Worm (Caenorhabditis elegans): ENCODE measurements around the gene C30H6.5.

Gene C30H6.5

DNA sequence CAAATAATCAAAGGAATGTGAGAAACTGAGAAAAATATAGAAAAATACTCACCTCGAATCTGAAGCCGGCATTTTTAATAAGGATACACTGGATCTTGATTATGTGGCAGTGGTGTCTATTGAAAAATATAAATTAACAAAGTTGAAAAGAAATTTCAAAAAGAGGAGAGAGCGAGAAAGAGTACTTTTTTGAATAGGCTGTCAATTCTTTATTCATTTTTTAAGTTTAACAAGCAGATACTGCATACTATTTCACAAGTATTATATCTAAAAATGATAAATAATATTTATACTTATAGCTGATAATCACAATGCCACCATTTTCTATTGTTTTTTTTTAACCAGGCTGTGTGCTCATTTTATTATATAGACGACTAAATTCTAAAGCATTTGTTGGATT, 46.2 kb downstream of the C30H6.5 start, which contains the start of gene npr-26:
npr-26 (minus strand) TSS at position 101 of the 400 bp plus-strand sequence.
- no peak for TF ChIP-seq nhr-28 (tag; optimal IDR thresholded peaks at IDR 0.05)
- TF ChIP-seq lin-15B (tag; optimal IDR thresholded peaks at IDR 0.05), result no peak
- TF ChIP-seq elt-1 (tag; optimal IDR thresholded peaks at IDR 0.05), result no peak
- no peak for TF ChIP-seq elt-2 (tag; optimal IDR thresholded peaks at IDR 0.05)
- no peak for TF ChIP-seq nhr-11 (tag; optimal IDR thresholded peaks at IDR 0.05)
- TF ChIP-seq nhr-67 (tag; optimal IDR thresholded peaks at IDR 0.05), result no peak
- TF ChIP-seq ceh-28 (tag; optimal IDR thresholded peaks at IDR 0.05), result no peak
- no peak for TF ChIP-seq nhr-12 (tag; optimal IDR thresholded peaks at IDR 0.05)
- TF ChIP-seq ama-1 (optimal IDR thresholded peaks at IDR 0.05), result no peak
- TF ChIP-seq nhr-77 (tag; optimal IDR thresholded peaks at IDR 0.05), result no peak
- TF ChIP-seq lsy-12 (tag; optimal IDR thresholded peaks at IDR 0.05), result no peak
- TF ChIP-seq skn-1 (tag; optimal IDR thresholded peaks at IDR 0.05), result no peak
- TF ChIP-seq fos-1 (tag; optimal IDR thresholded peaks at IDR 0.05), result no peak
- TF ChIP-seq pha-4 (tag; optimal IDR thresholded peaks at IDR 0.05), result no peak
